Worm (Caenorhabditis elegans): Measurements from ENCODE around the gene cdkl-1.

cdkl-1 gene

DNA sequence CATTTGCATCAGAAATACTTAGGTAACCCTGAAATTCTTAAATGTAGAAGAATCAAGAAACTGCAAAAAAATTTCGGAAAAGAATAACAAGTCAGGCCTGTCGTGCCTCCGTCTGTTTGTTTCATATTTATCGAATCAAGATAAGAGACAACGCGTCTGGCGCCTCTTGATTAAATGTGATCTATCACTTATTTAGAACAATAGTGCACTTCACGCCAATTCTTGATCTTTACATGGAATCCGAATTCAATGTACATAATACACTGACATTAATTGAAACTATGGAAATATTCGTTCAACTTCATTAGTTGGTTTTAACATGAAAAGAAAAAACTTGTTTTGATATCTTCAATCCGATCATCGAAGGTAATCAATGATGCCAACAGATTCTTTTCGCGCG is 23.8 kb downstream of the cdkl-1 start, which contains the start of gene mboa-2 (continued):
- TF ChIP-seq skn-1 (tag; optimal IDR thresholded peaks at IDR 0.05), result no peak
- no peak for TF ChIP-seq nhr-237 (tag; optimal IDR thresholded peaks at IDR 0.05)
- peak; percentile 83 for TF ChIP-seq dve-1 (tag; optimal IDR thresholded peaks at IDR 0.05; ENCODE audit: insufficient read depth)
- peak; percentile 31; the same call in 1 of the 2 replicates for TF ChIP-seq arid-1 (GFP tag; conservative IDR thresholded peaks at IDR 0.05)
- TF ChIP-seq zfp-3 (GFP tag; conservative IDR thresholded peaks at IDR 0.05), result peak; percentile 43; the same call in 1 of the 2 replicates
- peak; percentile 66 for TF ChIP-seq mep-1 (tag; optimal IDR thresholded peaks at IDR 0.05)
- TF ChIP-seq nhr-11 (tag; optimal IDR thresholded peaks at IDR 0.05), result no peak
- TF ChIP-seq pqm-1 (tag; optimal IDR thresholded peaks at IDR 0.05), result peak; percentile 9
- no peak for TF ChIP-seq spr-1 (tag; optimal IDR thresholded peaks at IDR 0.05)
- TF ChIP-seq snpc-4 (tag; optimal IDR thresholded peaks at IDR 0.05), result no peak
- peak; percentile 59 for TF ChIP-seq lin-38 (GFP tag; IDR thresholded peaks at IDR 0.05)
- TF ChIP-seq mdl-1 (tag; optimal IDR thresholded peaks at IDR 0.05), result no peak
- TF ChIP-seq rbr-2 (tag; optimal IDR thresholded peaks at IDR 0.05), result peak; percentile 20
- no peak for TF ChIP-seq tra-1 (GFP tag; IDR thresholded peaks at IDR 0.05)
- no peak for TF ChIP-seq daf-19 (GFP tag; conservative IDR thresholded peaks at IDR 0.05)
- no peak for TF ChIP-seq ztf-7 (tag; optimal IDR thresholded peaks at IDR 0.05)
- TF ChIP-seq ceh-44 (GFP tag; IDR thresholded peaks at IDR 0.05), result no peak
- no peak for TF ChIP-seq Y105C5A.15 (GFP tag; IDR thresholded peaks at IDR 0.05)
- no peak for TF ChIP-seq F26F4.8 (GFP tag; conservative IDR thresholded peaks at IDR 0.05)
- no peak for TF ChIP-seq nhr-77 (tag; optimal IDR thresholded peaks at IDR 0.05)
- TF ChIP-seq dmd-9 (GFP tag; IDR thresholded peaks at IDR 0.05), result no peak
- TF ChIP-seq snpc-1.2 (GFP tag; IDR thresholded peaks at IDR 0.05), result no peak
- no peak for TF ChIP-seq pha-4 (GFP tag; IDR thresholded peaks at IDR 0.05)
- TF ChIP-seq pha-4 (tag; optimal IDR thresholded peaks at IDR 0.05), result no peak
- TF ChIP-seq daf-8 (GFP tag; IDR thresholded peaks at IDR 0.05), result no peak
- no peak for TF ChIP-seq fos-1 (tag; optimal IDR thresholded peaks at IDR 0.05)
- TF ChIP-seq aly-2 (tag; optimal IDR thresholded peaks at IDR 0.05), result no peak
- TF ChIP-seq Y75B8A.6 (GFP tag; IDR thresholded peaks at IDR 0.05), result no peak
- no peak for TF ChIP-seq zip-2 (tag; optimal IDR thresholded peaks at IDR 0.05)
- TF ChIP-seq unc-130 (GFP tag; optimal IDR thresholded peaks at IDR 0.05), result no peak
- TF ChIP-seq ceh-20 (GFP tag; IDR thresholded peaks at IDR 0.05), result 0 out of 2 replicates have a peak, but pooled peaks have one; percentile 16
- peak; percentile 14 for TF ChIP-seq gei-8 (GFP tag; optimal IDR thresholded peaks at IDR 0.05)
- no peak for TF ChIP-seq hlh-30 (tag; optimal IDR thresholded peaks at IDR 0.05; ENCODE audit: insufficient read depth)
- no peak for TF ChIP-seq nhr-10 (tag; optimal IDR thresholded peaks at IDR 0.05)
- TF ChIP-seq ctbp-1 (GFP tag; IDR thresholded peaks at IDR 0.05), result no peak
- no peak for TF ChIP-seq ceh-82 (tag; optimal IDR thresholded peaks at IDR 0.05)
- no peak for TF ChIP-seq tag-97 (GFP tag; IDR thresholded peaks at IDR 0.05)
- no peak for TF ChIP-seq ces-1 (GFP tag; optimal IDR thresholded peaks at IDR 0.05)
- peak; percentile 60 for TF ChIP-seq hlh-11 (tag; optimal IDR thresholded peaks at IDR 0.05)
- no peak for TF ChIP-seq daf-12 (tag; optimal IDR thresholded peaks at IDR 0.05)
- TF ChIP-seq jun-1 (tag; optimal IDR thresholded peaks at IDR 0.05), result no peak
- TF ChIP-seq nhr-6 (tag; optimal IDR thresholded peaks at IDR 0.05), result no peak
- no peak for TF ChIP-seq T26A8.4 (GFP tag; IDR thresholded peaks at IDR 0.05)
- no peak for TF ChIP-seq F49E8.2 (tag; optimal IDR thresholded peaks at IDR 0.05; ENCODE audit: borderline replicate concordance)
- TF ChIP-seq fkh-10 (GFP tag; optimal IDR thresholded peaks at IDR 0.05), result no peak
- no peak for TF ChIP-seq cey-2 (tag; optimal IDR thresholded peaks at IDR 0.05; ENCODE audit: borderline replicate concordance, insufficient read depth)
- no peak for TF ChIP-seq madf-9 (GFP tag; conservative IDR thresholded peaks at IDR 0.05)
- no peak for TF ChIP-seq lin-39 (tag; optimal IDR thresholded peaks at IDR 0.05)
- TF ChIP-seq egl-27 (tag; optimal IDR thresholded peaks at IDR 0.05), result no peak
- TF ChIP-seq lin-1 (GFP tag; IDR thresholded peaks at IDR 0.05), result 0 out of 2 replicates have a peak, but pooled peaks have one; percentile 9
- peak; percentile 12 for TF ChIP-seq nhr-48 (tag; optimal IDR thresholded peaks at IDR 0.05)
- TF ChIP-seq nhr-28 (tag; optimal IDR thresholded peaks at IDR 0.05), result peak; percentile 50
- TF ChIP-seq spr-3 (GFP tag; optimal IDR thresholded peaks at IDR 0.05), result no peak
